Fruit fly (Drosophila melanogaster) Kc167 (cell line): ENCODE measurements around the gene CG32237.

Experiments
- Sin3A ChIP-seq: fragments of >200 bp; optimal IDR thresholded peaks from 2 replicates; lab custom pipeline; 2018; ENCODE audit warnings: missing external identifiers
- psq ChIP-seq: fragments of >200 bp; optimal IDR thresholded peaks from 2 replicates; lab custom pipeline; 2017; ENCODE audit warnings: missing external identifiers

- TF ChIP-seq psq (lab: Kevin White, UChicago): no peak
- TF ChIP-seq Sin3A: no peak
Measured at dm6 chr3L:4824356-4825138, 27.7 kb downstream of the CG32237 start.
